Fruit fly (Drosophila melanogaster) whole organism, adult: ENCODE data around the gene Npc2b.

Source experiments
- CG11617 ChIP-seq: fragments of 200-800 bp; sonication (Bioruptor generic); optimal IDR thresholded peaks from 2 replicates; lab custom pipeline; 2017; ENCODE audit warnings: mild to moderate bottlenecking, missing biosample characterization, missing genetic modification reagents, missing genetic modification characterization
- CG12768 ChIP-seq: fragments of 200-800 bp; sonication (Bioruptor generic); optimal IDR thresholded peaks from 2 replicates; lab custom pipeline; 2017; ENCODE audit warnings: missing biosample characterization, missing genetic modification characterization, mild to moderate bottlenecking, moderate library complexity, missing genetic modification reagents
- CG14711 ChIP-seq: fragments of 200-800 bp; sonication (Bioruptor generic); optimal IDR thresholded peaks from 2 replicates; lab custom pipeline; 2018; ENCODE audit warnings: missing biosample characterization, mild to moderate bottlenecking, missing genetic modification characterization, moderate library complexity
- CG1620 ChIP-seq: fragments of 200-800 bp; sonication (Bioruptor generic); optimal IDR thresholded peaks from 2 replicates; lab custom pipeline; 2016; ENCODE audit warnings: missing biosample characterization, missing genetic modification characterization
- CG33017 ChIP-seq: fragments of 200-800 bp; sonication (Bioruptor generic); optimal IDR thresholded peaks from 2 replicates; lab custom pipeline; 2018; ENCODE audit warnings: missing biosample characterization, mild to moderate bottlenecking, missing genetic modification characterization, moderate library complexity
- CG5204 ChIP-seq: fragments of 200-800 bp; sonication (Bioruptor generic); optimal IDR thresholded peaks from 2 replicates; lab custom pipeline; 2016; ENCODE audit warnings: missing biosample characterization, missing genetic modification characterization
- CG7045 ChIP-seq: fragments of 200-800 bp; sonication (Bioruptor generic); optimal IDR thresholded peaks from 2 replicates; lab custom pipeline; 2017; ENCODE audit warnings: missing biosample characterization, mild to moderate bottlenecking, missing genetic modification characterization
- CG7101 ChIP-seq: fragments of 200-800 bp; sonication (Bioruptor generic); optimal IDR thresholded peaks from 2 replicates; lab custom pipeline; 2018; ENCODE audit warnings: missing biosample characterization, mild to moderate bottlenecking, missing genetic modification characterization, moderate library complexity
- Clk ChIP-seq: fragments of 200-800 bp; sonication (Bioruptor generic); optimal IDR thresholded peaks from 2 replicates; lab custom pipeline; 2017; ENCODE audit warnings: missing biosample characterization, missing genetic modification characterization
- Crg-1 ChIP-seq: fragments of 200-800 bp; sonication (Bioruptor generic); optimal IDR thresholded peaks from 2 replicates; lab custom pipeline; 2016; ENCODE audit warnings: missing biosample characterization, missing genetic modification characterization
- Hr96 ChIP-seq: fragments of 200-800 bp; sonication (Bioruptor generic); optimal IDR thresholded peaks from 2 replicates; lab custom pipeline; 2016; ENCODE audit warnings: missing biosample characterization, missing genetic modification characterization
- Mnt ChIP-seq: fragments of 200-800 bp; sonication (Bioruptor generic); optimal IDR thresholded peaks from 2 replicates; lab custom pipeline; 2016; ENCODE audit warnings: missing biosample characterization, mild to moderate bottlenecking, missing genetic modification characterization
- bab1 ChIP-seq: fragments of 200-800 bp; sonication (Bioruptor generic); optimal IDR thresholded peaks from 3 replicates; lab custom pipeline; 2019; ENCODE audit warnings: missing biosample characterization, mild to moderate bottlenecking, missing genetic modification characterization, moderate library complexity
- cic ChIP-seq: fragments of 200-800 bp; sonication (Bioruptor generic); optimal IDR thresholded peaks from 2 replicates; lab custom pipeline; 2017; ENCODE audit warnings: missing biosample characterization, mild to moderate bottlenecking, missing genetic modification characterization, moderate library complexity
- cnc ChIP-seq, 2 experiments: fragments of >200 bp; optimal IDR thresholded peaks; 2 replicates each; lab custom pipeline; 2017
- kay ChIP-seq: fragments of 200-800 bp; sonication (Bioruptor generic); peaks from one replicate; lab custom pipeline; 2016; ENCODE audit warnings: missing biosample characterization, missing genetic modification characterization, borderline replicate concordance
- ovo ChIP-seq: fragments of 200-800 bp; sonication (Bioruptor generic); optimal IDR thresholded peaks from 2 replicates; lab custom pipeline; 2016; ENCODE audit warnings: missing biosample characterization, missing genetic modification characterization
- pad ChIP-seq: fragments of 200-800 bp; sonication (Bioruptor generic); optimal IDR thresholded peaks from 3 replicates; lab custom pipeline; 2017; ENCODE audit warnings: missing biosample characterization, missing genetic modification characterization, mild to moderate bottlenecking, moderate library complexity, missing genetic modification reagents
- tj ChIP-seq: fragments of 200-800 bp; sonication (Bioruptor generic); optimal IDR thresholded peaks from 3 replicates; lab custom pipeline; 2017; ENCODE audit warnings: missing biosample characterization, mild to moderate bottlenecking, missing genetic modification characterization, moderate library complexity
- toe ChIP-seq: fragments of 200-800 bp; sonication (Bioruptor generic); optimal IDR thresholded peaks from 2 replicates; lab custom pipeline; 2016; ENCODE audit warnings: missing biosample characterization, missing genetic modification characterization

Npc2b gene

dm6 chr3R:14059703-14060300 lies 29.5 kb upstream of the Npc2b start:
- TF ChIP-seq CG5204 (GFP tag; lab: Kevin White, UChicago) (no peak), ovo (GFP tag; lab: Kevin White, UChicago) (peak; percentile 58), cic (peak; percentile 57), pad (GFP tag; lab: Kevin White, UChicago) (no peak), CG12768 (GFP tag; lab: Kevin White, UChicago) (peak; percentile 56), Clk (GFP tag; lab: Kevin White, UChicago) (no peak), toe (no peak), CG7045 (GFP tag; lab: Kevin White, UChicago) (no peak), Mnt (GFP tag; lab: Kevin White, UChicago) (peak; percentile 11), kay (GFP tag; lab: Kevin White, UChicago) (peak; percentile 84), tj (GFP tag; lab: Kevin White, UChicago) (no peak), CG11617 (GFP tag; lab: Kevin White, UChicago) (no peak), CG14711 (no peak), CG33017 (peak; percentile 31), cnc (optimal IDR thresholded peaks at IDR 0.05; lab: Kevin White, UChicago) (no peak), Hr96 (GFP tag; lab: Kevin White, UChicago) (no peak), bab1 (GFP tag; lab: Kevin White, UChicago) (no peak)

DNA sequence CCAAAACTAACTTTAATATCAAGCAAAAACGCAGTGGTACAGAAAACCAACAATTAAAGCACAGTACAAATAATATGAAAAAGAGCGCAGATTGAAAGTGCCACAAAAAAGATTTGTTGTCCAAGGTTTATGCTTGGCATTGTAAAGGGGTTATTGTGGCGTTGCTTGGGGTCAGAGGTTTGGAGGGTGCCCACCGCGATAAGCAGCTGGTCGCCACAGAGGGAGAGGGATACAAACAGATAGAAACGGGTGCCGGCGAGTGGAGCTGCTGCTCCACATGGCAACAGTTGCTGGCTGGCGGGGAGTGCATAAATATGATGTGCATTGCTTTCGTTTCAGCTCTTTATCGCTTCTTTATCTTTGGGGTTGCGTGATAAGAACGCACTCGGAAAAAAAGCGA lies 28.9 kb upstream of the Npc2b start:
- TF ChIP-seq CG12768 (GFP tag; lab: Kevin White, UChicago), result no peak
- no peak for TF ChIP-seq toe
- no peak for TF ChIP-seq pad (GFP tag; lab: Kevin White, UChicago)
- no peak for TF ChIP-seq Mnt (GFP tag; lab: Kevin White, UChicago)
- no peak for TF ChIP-seq cnc (optimal IDR thresholded peaks at IDR 0.05; lab: Kevin White, UChicago)
- no peak for TF ChIP-seq Crg-1

DNA sequence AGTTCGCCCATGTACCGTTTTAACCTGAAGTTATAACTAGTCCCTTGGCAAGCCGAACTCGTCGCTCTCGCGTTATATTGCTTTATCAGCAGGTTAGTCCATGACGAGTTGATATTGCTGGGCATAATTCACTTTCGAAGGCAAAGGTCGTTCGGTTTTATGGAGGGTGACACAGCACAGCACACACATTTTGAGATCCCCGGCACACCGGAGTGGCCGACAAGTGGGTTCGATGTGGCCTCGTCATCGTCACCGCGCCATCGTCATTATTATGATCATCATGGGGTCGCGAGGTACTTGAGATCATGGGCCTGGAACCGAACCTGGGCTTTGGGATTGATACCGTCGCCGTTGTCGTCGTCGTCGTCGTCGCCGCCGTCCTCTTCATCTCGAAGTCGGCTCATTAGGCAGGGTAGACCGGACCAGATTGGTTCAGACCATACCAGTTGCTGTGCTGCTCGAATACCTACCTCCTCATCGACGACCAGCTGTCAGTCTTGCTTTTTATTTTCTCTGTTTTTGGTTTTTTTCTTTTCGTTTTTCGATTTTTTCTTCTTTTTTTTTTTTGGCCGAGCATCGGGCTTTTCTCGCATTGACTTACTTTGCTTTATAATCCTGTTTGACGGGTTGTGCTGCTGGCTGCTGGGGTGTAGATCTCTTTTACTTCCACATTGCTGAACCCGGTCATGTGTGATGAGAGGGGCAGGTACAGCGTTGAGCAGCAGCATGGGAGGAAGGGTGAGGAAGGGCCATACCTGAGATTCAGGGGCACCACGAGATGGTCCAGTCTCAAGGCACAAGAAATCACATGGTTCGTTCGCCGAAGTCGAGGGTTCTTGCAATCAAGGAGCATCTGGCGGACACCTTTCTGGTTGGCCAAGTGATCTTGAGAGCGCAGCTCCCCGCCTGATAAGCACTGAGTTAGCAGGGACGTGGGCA lies 28.0 kb upstream of the Npc2b start:
- TF ChIP-seq CG7101 (no peak), cnc (optimal IDR thresholded peaks at IDR 0.05; lab: Kevin White, UChicago) (peak in 1 of 2 experiments; percentile 42)

- TF ChIP-seq CG5204 (GFP tag; lab: Kevin White, UChicago) (no peak), CG7101 (peak; percentile 34), cnc (optimal IDR thresholded peaks at IDR 0.05; lab: Kevin White, UChicago) (no peak), Mnt (GFP tag; lab: Kevin White, UChicago) (peak; percentile 17), ovo (GFP tag; lab: Kevin White, UChicago) (no peak), Crg-1 (no peak), pad (GFP tag; lab: Kevin White, UChicago) (peak; percentile 57), CG11617 (GFP tag; lab: Kevin White, UChicago) (peak; percentile 25), bab1 (GFP tag; lab: Kevin White, UChicago) (no peak), CG12768 (GFP tag; lab: Kevin White, UChicago) (peak; percentile 86), CG14711 (peak; percentile 32), CG7045 (GFP tag; lab: Kevin White, UChicago) (peak; percentile 75), tj (GFP tag; lab: Kevin White, UChicago) (peak; percentile 29), Hr96 (GFP tag; lab: Kevin White, UChicago) (no peak), CG33017 (peak; percentile 44), Clk (GFP tag; lab: Kevin White, UChicago) (peak; percentile 29), CG1620 (GFP tag; lab: Kevin White, UChicago) (no peak), toe (no peak), kay (GFP tag; lab: Kevin White, UChicago) (peak; percentile 81), cic (peak; percentile 73)
These were observed 27.1 kb upstream of the Npc2b start for dm6 chr3R:14061988-14062868.

- TF ChIP-seq pad (GFP tag; lab: Kevin White, UChicago), result no peak
- no peak for TF ChIP-seq Crg-1
- TF ChIP-seq CG7101, result no peak
- peak; percentile 21 for TF ChIP-seq cic
- no peak for TF ChIP-seq toe
These were observed 26.3 kb upstream of the Npc2b start for dm6 chr3R:14062869-14063543.
